Worm (Caenorhabditis elegans) whole organism, L3 larva: Measurements from ENCODE around the gene F38B7.2.

ENCODE experiments used
- R02D3.7 ChIP-seq: fragments of 150-350 bp; optimal IDR thresholded peaks from 2 replicates; lab custom pipeline; 2014; ENCODE audit warnings: missing biosample characterization, missing genetic modification characterization
- aly-2 ChIP-seq: fragments of 150-350 bp; optimal IDR thresholded peaks from 2 replicates; lab custom pipeline; 2014; ENCODE audit warnings: missing biosample characterization, missing genetic modification characterization
- ceh-16 ChIP-seq: sonication (generic microtip); optimal IDR thresholded peaks from 2 replicates; lab custom pipeline; 2017; ENCODE audit warnings: missing biosample characterization, missing genetic modification characterization
- ceh-28 ChIP-seq: fragments of 150-350 bp; optimal IDR thresholded peaks from 2 replicates; lab custom pipeline; 2014; ENCODE audit warnings: missing biosample characterization, missing genetic modification reagents, missing genetic modification characterization
- ceh-82 ChIP-seq: fragments of 150-350 bp; optimal IDR thresholded peaks from 2 replicates; lab custom pipeline; 2014; ENCODE audit warnings: missing biosample characterization, missing genetic modification characterization
- daf-12 ChIP-seq: fragments of 150-350 bp; optimal IDR thresholded peaks from 2 replicates; lab custom pipeline; 2014; ENCODE audit warnings: missing biosample characterization, missing genetic modification reagents, missing genetic modification characterization
- egl-27 ChIP-seq: sonication (generic microtip); optimal IDR thresholded peaks from 4 replicates; lab custom pipeline; 2017; ENCODE audit warnings: missing biosample characterization, missing genetic modification reagents, missing genetic modification characterization
- egl-5 ChIP-seq: fragments of 150-350 bp; optimal IDR thresholded peaks from 2 replicates; lab custom pipeline; 2017; ENCODE audit warnings: missing biosample characterization, missing genetic modification reagents, missing genetic modification characterization, inconsistent platforms
- elt-1 ChIP-seq: fragments of 150-350 bp; optimal IDR thresholded peaks from 2 replicates; lab custom pipeline; 2014; ENCODE audit warnings: missing biosample characterization, missing genetic modification characterization
- elt-2 ChIP-seq: sonication (generic microtip); optimal IDR thresholded peaks from 2 replicates; lab custom pipeline; 2016; ENCODE audit warnings: missing genetic modification reagents, mild to moderate bottlenecking, missing genetic modification characterization, missing compliant biosample characterization
- elt-3 ChIP-seq, 3 experiments: fragments of 150-350 bp in 1 of 3; sonication (generic microtip) in 2 of 3; optimal IDR thresholded peaks; 2 replicates in 2 of 3; 4 replicates in 1 of 3; lab custom pipeline; 2014 to 2017; ENCODE audit warnings: missing biosample characterization in 3 of 3, missing genetic modification characterization in 3 of 3
- eor-1 ChIP-seq, 2 experiments: fragments of 150-350 bp; optimal IDR thresholded peaks; 2 replicates each; lab custom pipeline; 2014 to 2018; ENCODE audit warnings: missing biosample characterization in 2 of 2, missing genetic modification characterization in 2 of 2
- fkh-2 ChIP-seq: fragments of 150-350 bp; optimal IDR thresholded peaks from 2 replicates; lab custom pipeline; 2014; ENCODE audit warnings: missing biosample characterization, missing genetic modification reagents, missing genetic modification characterization
- hmg-11 ChIP-seq: sonication (generic microtip); optimal IDR thresholded peaks from 2 replicates; lab custom pipeline; 2016; ENCODE audit warnings: missing genetic modification characterization, missing compliant biosample characterization
- jun-1 ChIP-seq: fragments of 150-350 bp; optimal IDR thresholded peaks from 2 replicates; lab custom pipeline; 2014; ENCODE audit warnings: missing biosample characterization, missing genetic modification reagents, missing genetic modification characterization
- lin-15B ChIP-seq: fragments of 150-350 bp; optimal IDR thresholded peaks from 2 replicates; lab custom pipeline; 2014; ENCODE audit warnings: missing biosample characterization, missing genetic modification characterization
- lin-39 ChIP-seq: fragments of 150-350 bp; optimal IDR thresholded peaks from 2 replicates; lab custom pipeline; 2018; ENCODE audit warnings: missing biosample characterization, missing genetic modification reagents, missing genetic modification characterization
- lsy-12 ChIP-seq: sonication (generic microtip); optimal IDR thresholded peaks from 2 replicates; lab custom pipeline; 2016; ENCODE audit warnings: mild to moderate bottlenecking, missing genetic modification characterization, missing compliant biosample characterization
- mml-1 ChIP-seq: fragments of 150-350 bp; sonication (generic microtip); optimal IDR thresholded peaks from 3 replicates; lab custom pipeline; 2014; ENCODE audit warnings: missing biosample characterization, missing genetic modification characterization
- nfya-1 ChIP-seq: sonication (generic microtip); optimal IDR thresholded peaks from 2 replicates; lab custom pipeline; 2017; ENCODE audit warnings: missing genetic modification characterization, mild to moderate bottlenecking, missing compliant biosample characterization, antibody characterized with exemption, moderate library complexity; ENCODE audit not compliant: insufficient read depth
- nhr-11 ChIP-seq: fragments of 150-350 bp; optimal IDR thresholded peaks from 2 replicates; lab custom pipeline; 2014; ENCODE audit warnings: missing biosample characterization, missing genetic modification characterization
- nhr-12 ChIP-seq: fragments of 150-350 bp; optimal IDR thresholded peaks from 2 replicates; lab custom pipeline; 2014; ENCODE audit warnings: missing biosample characterization, missing genetic modification characterization
- nhr-23 ChIP-seq: fragments of 150-350 bp; optimal IDR thresholded peaks from 2 replicates; lab custom pipeline; 2014; ENCODE audit warnings: missing biosample characterization, missing genetic modification reagents, missing genetic modification characterization
- nhr-25 ChIP-seq: sonication (generic microtip); optimal IDR thresholded peaks from 2 replicates; lab custom pipeline; 2017; ENCODE audit warnings: missing biosample characterization, missing genetic modification characterization
- nhr-28 ChIP-seq: fragments of 150-350 bp; optimal IDR thresholded peaks from 2 replicates; lab custom pipeline; 2014; ENCODE audit warnings: missing biosample characterization, missing genetic modification characterization
- nhr-43 ChIP-seq: sonication (generic microtip); optimal IDR thresholded peaks from 2 replicates; lab custom pipeline; 2016; ENCODE audit warnings: mild to moderate bottlenecking, missing genetic modification characterization, missing compliant biosample characterization; ENCODE audit not compliant: poor library complexity, severe bottlenecking
- nhr-67 ChIP-seq: fragments of 150-350 bp; optimal IDR thresholded peaks from 2 replicates; lab custom pipeline; 2014; ENCODE audit warnings: missing biosample characterization, missing genetic modification characterization
- nhr-76 ChIP-seq: fragments of 150-350 bp; sonication (generic microtip); optimal IDR thresholded peaks from 5 replicates; lab custom pipeline; 2014; ENCODE audit warnings: missing biosample characterization, missing genetic modification characterization
- nhr-77 ChIP-seq: fragments of 150-350 bp; optimal IDR thresholded peaks from 2 replicates; lab custom pipeline; 2014; ENCODE audit warnings: missing biosample characterization, missing genetic modification characterization
- pha-4 ChIP-seq: fragments of 150-350 bp; optimal IDR thresholded peaks from 2 replicates; lab custom pipeline; 2014; ENCODE audit warnings: missing biosample characterization, missing genetic modification reagents, missing genetic modification characterization
- pqm-1 ChIP-seq: fragments of 150-350 bp; optimal IDR thresholded peaks from 2 replicates; lab custom pipeline; 2017; ENCODE audit warnings: missing biosample characterization, missing genetic modification characterization, inconsistent platforms
- sea-2 ChIP-seq: fragments of 150-350 bp; sonication (generic microtip); optimal IDR thresholded peaks from 4 replicates; lab custom pipeline; 2014; ENCODE audit warnings: missing biosample characterization, missing genetic modification reagents, missing genetic modification characterization
- skn-1 ChIP-seq: fragments of 150-350 bp; optimal IDR thresholded peaks from 2 replicates; lab custom pipeline; 2014; ENCODE audit warnings: missing biosample characterization, missing genetic modification characterization
- snpc-4 ChIP-seq: fragments of 150-350 bp; optimal IDR thresholded peaks from 2 replicates; lab custom pipeline; 2014; ENCODE audit warnings: missing biosample characterization, missing genetic modification characterization
- zag-1 ChIP-seq: fragments of 150-350 bp; optimal IDR thresholded peaks from 2 replicates; lab custom pipeline; 2014; ENCODE audit warnings: missing biosample characterization, missing genetic modification characterization
- ztf-11 ChIP-seq: fragments of 150-350 bp; optimal IDR thresholded peaks from 2 replicates; lab custom pipeline; 2014; ENCODE audit warnings: missing biosample characterization, missing genetic modification characterization

The F38B7.2 gene

ce11 chrV:11534495-11535189, 9.1 kb upstream of the F38B7.2 start (continued):
- TF ChIP-seq nhr-28 (no peak), zag-1 (tag; lab: Kevin White, UChicago) (no peak), snpc-4 (tag; lab: Kevin White, UChicago) (no peak)

ce11 chrV:11535504-11536062, 8.2 kb upstream of the F38B7.2 start:
- no peak for TF ChIP-seq snpc-4 (tag; lab: Kevin White, UChicago)
- peak; percentile 11 for TF ChIP-seq pha-4
- TF ChIP-seq elt-3 (tag; optimal IDR thresholded peaks at IDR 0.05; lab: Kevin White, UChicago), result no peak
- TF ChIP-seq nhr-25 (tag; lab: Kevin White, UChicago), result no peak
- peak; percentile 77 for TF ChIP-seq lin-39
- no peak for TF ChIP-seq eor-1 (tag; optimal IDR thresholded peaks at IDR 0.05; lab: Kevin White, UChicago)
- peak; percentile 77 for TF ChIP-seq elt-2
- no peak for TF ChIP-seq lin-15B (tag; lab: Kevin White, UChicago)
- peak; percentile 11 for TF ChIP-seq nhr-11
- TF ChIP-seq nhr-28, result no peak
- TF ChIP-seq R02D3.7 (tag; lab: Kevin White, UChicago), result no peak
- no peak for TF ChIP-seq sea-2 (GFP tag; lab: Kevin White, UChicago)
- peak; percentile 14 for TF ChIP-seq nfya-1
- peak; percentile 96 for TF ChIP-seq egl-5 (tag; lab: Kevin White, UChicago)
- peak; percentile 79 for TF ChIP-seq pqm-1

ce11 chrV:11536667-11537066, 7.1 kb upstream of the F38B7.2 start:
- TF ChIP-seq R02D3.7 (tag; lab: Kevin White, UChicago) (no peak), ceh-82 (no peak), nhr-76 (tag; lab: Kevin White, UChicago) (no peak), fkh-2 (no peak), nhr-77 (tag; lab: Kevin White, UChicago) (no peak), pha-4 (no peak), skn-1 (tag; lab: Kevin White, UChicago) (no peak), nhr-11 (no peak), nhr-43 (tag; lab: Kevin White, UChicago) (no peak), egl-27 (tag; lab: Kevin White, UChicago) (no peak), nhr-67 (tag; lab: Kevin White, UChicago) (no peak), elt-1 (tag; lab: Kevin White, UChicago) (no peak), snpc-4 (tag; lab: Kevin White, UChicago) (no peak), hmg-11 (tag; lab: Kevin White, UChicago) (no peak), lin-39 (no peak), lsy-12 (no peak)
- TF ChIP-seq, all 47 proteins: peak for 0

DNA sequence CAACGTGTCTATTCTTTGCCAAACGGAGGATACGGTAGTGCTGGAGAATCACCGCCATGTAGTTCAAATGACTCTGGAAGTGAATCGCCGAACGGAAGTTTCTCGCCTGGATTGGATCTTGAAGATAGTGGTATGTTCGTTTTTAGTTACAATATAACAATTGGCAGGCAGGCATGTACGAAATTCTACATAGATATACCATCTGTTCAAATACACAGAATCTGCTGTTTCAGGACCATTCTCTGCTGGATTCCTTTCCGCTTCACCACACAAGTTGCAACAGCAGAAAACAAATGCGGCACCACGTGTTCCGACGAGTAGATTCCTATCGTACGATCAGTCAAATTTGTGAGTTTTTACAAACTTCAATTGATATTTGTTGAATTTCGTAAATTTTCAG, 4.3 kb upstream of the F38B7.2 start:
- no peak for TF ChIP-seq nhr-67 (tag; lab: Kevin White, UChicago)
- TF ChIP-seq nhr-43 (tag; lab: Kevin White, UChicago), result no peak
- no peak for TF ChIP-seq daf-12
- no peak for TF ChIP-seq pqm-1
- TF ChIP-seq nhr-11, result no peak
- TF ChIP-seq egl-27 (tag; lab: Kevin White, UChicago), result no peak
- TF ChIP-seq nhr-12 (tag; lab: Kevin White, UChicago), result no peak
- TF ChIP-seq ztf-11 (tag; lab: Kevin White, UChicago), result no peak
- no peak for TF ChIP-seq ceh-16 (tag; lab: Kevin White, UChicago)
- no peak for TF ChIP-seq ceh-28
- TF ChIP-seq lsy-12, result no peak
- no peak for TF ChIP-seq egl-5 (tag; lab: Kevin White, UChicago)
- no peak for TF ChIP-seq aly-2 (tag; lab: Kevin White, UChicago)
- TF ChIP-seq nhr-23, result no peak
- no peak for TF ChIP-seq mml-1 (tag; lab: Kevin White, UChicago)
- TF ChIP-seq jun-1 (tag; lab: Kevin White, UChicago), result no peak
- no peak for TF ChIP-seq ceh-82
- no peak for TF ChIP-seq lin-39
